Worm (Caenorhabditis elegans) whole organism, young adult: Measurements from ENCODE around the gene thn-4.

Experiments used
- B0035.1 ChIP-seq: sonication (generic microtip); optimal IDR thresholded peaks from 2 replicates; lab custom pipeline; 2016; ENCODE audit warnings: missing genetic modification characterization, mild to moderate bottlenecking, missing compliant biosample characterization, missing genotype, missing genetic modification reagents
- B0336.3 ChIP-seq: fragments of 200-800 bp; sonication (Bioruptor generic); IDR thresholded peaks from 2 replicates; pipeline ENCODE4 v1.3.6; 2022; ENCODE audit warnings: missing genetic modification characterization, missing compliant biosample characterization
- F57A8.1 ChIP-seq: fragments of 200-800 bp; sonication (Bioruptor generic); optimal IDR thresholded peaks from 2 replicates; lab custom pipeline; 2018; ENCODE audit warnings: mild to moderate bottlenecking, missing genetic modification characterization, moderate library complexity, missing compliant biosample characterization
- Y67H2A.10 ChIP-seq: fragments of 200-800 bp; sonication (Bioruptor generic); conservative IDR thresholded peaks from 2 replicates; pipeline ENCODE4 v1.3.6; 2022; ENCODE audit warnings: missing genetic modification reagents, missing genetic modification characterization, missing compliant biosample characterization
- ama-1 ChIP-seq, 3 experiments: fragments of 150-350 bp in 1 of 3; sonication (generic microtip) in 2 of 3; optimal IDR thresholded peaks; 2 replicates each; lab custom pipeline; 2014 to 2018; ENCODE audit warnings: missing biosample characterization in 2 of 3, missing genetic modification characterization in 2 of 3, missing genetic modification reagents in 2 of 3
- atf-7 ChIP-seq: sonication (generic microtip); optimal IDR thresholded peaks from 2 replicates; lab custom pipeline; 2017; ENCODE audit warnings: mild to moderate bottlenecking, missing genetic modification characterization, missing compliant biosample characterization
- attf-6 ChIP-seq: fragments of 200-800 bp; sonication (Bioruptor generic); IDR thresholded peaks from 2 replicates; pipeline ENCODE4 v1.3.6; 2022; ENCODE audit warnings: missing genetic modification reagents, missing genetic modification characterization, missing compliant biosample characterization
- bed-2 ChIP-seq: fragments of 200-800 bp; sonication (Bioruptor generic); IDR thresholded peaks from 2 replicates; pipeline ENCODE4 v1.3.6; 2022; ENCODE audit warnings: missing genetic modification reagents, missing genetic modification characterization, missing compliant biosample characterization
- ceh-100 ChIP-seq: fragments of 200-800 bp; sonication (Bioruptor generic); IDR thresholded peaks from 2 replicates; pipeline ENCODE4 v1.3.6; 2022; ENCODE audit warnings: missing genetic modification reagents, missing genetic modification characterization, missing compliant biosample characterization
- ceh-40 ChIP-seq: fragments of 200-800 bp; sonication (Bioruptor generic); IDR thresholded peaks from 2 replicates; pipeline ENCODE4 v1.3.6; 2022; ENCODE audit warnings: missing genetic modification characterization, missing compliant biosample characterization
- ceh-58 ChIP-seq: fragments of 200-800 bp; sonication (Bioruptor generic); IDR thresholded peaks from 2 replicates; pipeline ENCODE4 v1.3.6; 2022; ENCODE audit warnings: missing genetic modification characterization, missing compliant biosample characterization
- ceh-79 ChIP-seq: sonication (generic microtip); optimal IDR thresholded peaks from 2 replicates; lab custom pipeline; 2017; ENCODE audit warnings: mild to moderate bottlenecking, missing genetic modification characterization, missing compliant biosample characterization
- ceh-91 ChIP-seq: fragments of 200-800 bp; sonication (Bioruptor generic); IDR thresholded peaks from 2 replicates; pipeline ENCODE4 v1.3.6; 2022; ENCODE audit warnings: missing genetic modification reagents, missing genetic modification characterization, missing compliant biosample characterization
- chd-7 ChIP-seq: sonication (generic microtip); optimal IDR thresholded peaks from 2 replicates; lab custom pipeline; 2016; ENCODE audit warnings: mild to moderate bottlenecking, missing genetic modification characterization, moderate library complexity, missing compliant biosample characterization
- egrh-3 ChIP-seq: fragments of 200-800 bp; sonication (Bioruptor generic); IDR thresholded peaks from 2 replicates; pipeline ENCODE4 v1.3.6; 2022; ENCODE audit warnings: missing genetic modification reagents, missing genetic modification characterization, missing compliant biosample characterization
- ekl-4 ChIP-seq: fragments of 200-800 bp; sonication (Bioruptor generic); IDR thresholded peaks from 2 replicates; pipeline ENCODE4 v1.3.6; 2022; ENCODE audit warnings: missing genetic modification reagents, missing genetic modification characterization, missing compliant biosample characterization
- ets-4 ChIP-seq: fragments of 200-800 bp; sonication (Bioruptor generic); optimal IDR thresholded peaks from 2 replicates; lab custom pipeline; 2018; ENCODE audit warnings: mild to moderate bottlenecking, missing genetic modification characterization, missing compliant biosample characterization
- him-1 ChIP-seq: sonication (generic microtip); optimal IDR thresholded peaks from 2 replicates; lab custom pipeline; 2016; ENCODE audit warnings: missing genotype, missing genetic modification reagents, missing genetic modification characterization, missing compliant biosample characterization
- hmg-20 ChIP-seq: fragments of 200-800 bp; sonication (Bioruptor generic); IDR thresholded peaks from 2 replicates; pipeline ENCODE4 v1.3.6; 2022; ENCODE audit warnings: missing genetic modification reagents, missing genetic modification characterization, missing compliant biosample characterization
- hsf-1 ChIP-seq: fragments of 200-800 bp; sonication (Bioruptor generic); IDR thresholded peaks from 2 replicates; pipeline ENCODE4 v1.3.6; 2022; ENCODE audit warnings: missing genetic modification reagents, missing genetic modification characterization, missing compliant biosample characterization
- lag-1 ChIP-seq: fragments of 200-800 bp; sonication (Bioruptor generic); IDR thresholded peaks from 2 replicates; pipeline ENCODE4 v1.3.6; 2022; ENCODE audit warnings: missing genetic modification reagents, missing genetic modification characterization, missing compliant biosample characterization
- madf-3 ChIP-seq: fragments of 200-800 bp; sonication (Bioruptor generic); IDR thresholded peaks from 2 replicates; pipeline ENCODE4 v1.3.6; 2022; ENCODE audit warnings: missing genetic modification reagents, missing genetic modification characterization, missing compliant biosample characterization
- nhr-120 ChIP-seq: fragments of 200-800 bp; sonication (Bioruptor generic); IDR thresholded peaks from 2 replicates; pipeline ENCODE4 v1.3.6; 2022; ENCODE audit warnings: missing genetic modification characterization, missing compliant biosample characterization
- nhr-179 ChIP-seq: sonication (generic microtip); optimal IDR thresholded peaks from 2 replicates; lab custom pipeline; 2016; ENCODE audit warnings: mild to moderate bottlenecking, missing genetic modification characterization, missing compliant biosample characterization
- nhr-80 ChIP-seq: sonication (generic microtip); optimal IDR thresholded peaks from 2 replicates; lab custom pipeline; 2016; ENCODE audit warnings: missing genetic modification characterization, missing compliant biosample characterization
- pbrm-1 ChIP-seq: fragments of 200-800 bp; sonication (Bioruptor generic); IDR thresholded peaks from 2 replicates; pipeline ENCODE4 v1.3.6; 2022; ENCODE audit warnings: missing genetic modification reagents, missing genetic modification characterization, missing compliant biosample characterization
- rpc-1 ChIP-seq, 2 experiments: fragments of 150-350 bp in 1 of 2; sonication (generic microtip) in 1 of 2; optimal IDR thresholded peaks; 2 replicates each; lab custom pipeline; 2014 to 2018; ENCODE audit warnings: missing biosample characterization in 1 of 2, missing genetic modification characterization in 1 of 2, missing genetic modification reagents in 1 of 2, missing genotype in 1 of 2
- sea-2 ChIP-seq: fragments of 200-800 bp; sonication (Bioruptor generic); IDR thresholded peaks from 2 replicates; pipeline ENCODE4 v1.3.6; 2022; ENCODE audit warnings: missing genetic modification characterization, missing compliant biosample characterization
- tbx-9 ChIP-seq: sonication (generic microtip); optimal IDR thresholded peaks from 2 replicates; lab custom pipeline; 2016; ENCODE audit warnings: borderline replicate concordance, missing genetic modification characterization, inconsistent platforms, missing compliant biosample characterization
- unc-62 ChIP-seq: fragments of 150-350 bp; optimal IDR thresholded peaks from 2 replicates; lab custom pipeline; 2014; ENCODE audit warnings: missing biosample characterization, missing genetic modification reagents, missing genetic modification characterization
- ztf-25 ChIP-seq: fragments of 200-800 bp; sonication (Bioruptor generic); IDR thresholded peaks from 2 replicates; pipeline ENCODE4 v1.3.6; 2022; ENCODE audit warnings: missing genetic modification reagents, missing genetic modification characterization, missing compliant biosample characterization
- ztf-26 ChIP-seq: sonication (generic microtip); optimal IDR thresholded peaks from 2 replicates; lab custom pipeline; 2017; ENCODE audit warnings: missing genetic modification characterization, missing compliant biosample characterization

thn-4 gene

ce11 chrV:16853956-16854683 is 17.2 kb downstream of the thn-4 start, which contains the start of the genes clec-35 and clec-27 (continued):
- TF ChIP-seq ekl-4 (GFP tag; lab: Robert Waterston, UW): no peak

ce11 chrV:16852002-16852401 is 19.3 kb downstream of the thn-4 start, which contains the start of gene clec-37:
TSS of gene clec-37 (minus strand) at chrV:16852102.
- TF ChIP-seq ceh-91 (GFP tag; lab: Robert Waterston, UW) (no peak), lag-1 (GFP tag; lab: Robert Waterston, UW) (no peak), ztf-25 (no peak), tbx-9 (tag; lab: Kevin White, UChicago) (no peak), ceh-100 (GFP tag; lab: Robert Waterston, UW) (no peak), ceh-40 (no peak), nhr-120 (no peak), bed-2 (GFP tag; lab: Robert Waterston, UW) (no peak), ceh-58 (no peak), ztf-26 (tag; lab: Kevin White, UChicago) (no peak), pbrm-1 (GFP tag; lab: Robert Waterston, UW) (no peak), unc-62 (GFP tag; lab: Kevin White, UChicago) (no peak), sea-2 (GFP tag; lab: Robert Waterston, UW) (no peak), nhr-179 (tag; lab: Kevin White, UChicago) (no peak), egrh-3 (GFP tag; lab: Robert Waterston, UW) (no peak), B0336.3 (GFP tag; lab: Robert Waterston, UW) (no peak), ceh-79 (no peak), rpc-1 (optimal IDR thresholded peaks at IDR 0.05; lab: Kevin White, UChicago) (no peak), rpc-1 (tag; optimal IDR thresholded peaks at IDR 0.05; lab: Kevin White, UChicago) (no peak), hsf-1 (GFP tag; lab: Robert Waterston, UW) (no peak), attf-6 (GFP tag; lab: Robert Waterston, UW) (no peak)

ce11 chrV:16848498-16848897 is 22.8 kb downstream of the thn-4 start, which contains the start of the genes clec-36 and clec-26:
TSS of gene clec-36 (minus strand) at chrV:16848598.
TSS of gene clec-26 (plus strand) at chrV:16848611.
- TF ChIP-seq ets-4 (GFP tag; lab: Kevin White, UChicago): no peak
- TF ChIP-seq nhr-80 (tag; lab: Kevin White, UChicago): peak; percentile 18

ce11 chrV:16842941-16843340 is 28.3 kb downstream of the thn-4 start, which contains the start of gene clec-25:
TSS of gene clec-25 (plus strand) at chrV:16843241.
- TF ChIP-seq nhr-120: no peak
- no peak for TF ChIP-seq ama-1 (optimal IDR thresholded peaks at IDR 0.05; lab: Kevin White, UChicago)
- TF ChIP-seq ama-1 (GFP tag; optimal IDR thresholded peaks at IDR 0.05; lab: Kevin White, UChicago): no peak
- no peak for TF ChIP-seq lag-1 (GFP tag; lab: Robert Waterston, UW)
- no peak for TF ChIP-seq madf-3
- TF ChIP-seq F57A8.1 (GFP tag; lab: Kevin White, UChicago): no peak
- no peak for TF ChIP-seq Y67H2A.10 (GFP tag; lab: Robert Waterston, UW)
- TF ChIP-seq chd-7 (tag; lab: Kevin White, UChicago): no peak
- no peak for TF ChIP-seq tbx-9 (tag; lab: Kevin White, UChicago)
- no peak for TF ChIP-seq atf-7 (tag; lab: Kevin White, UChicago)
- TF ChIP-seq egrh-3 (GFP tag; lab: Robert Waterston, UW): no peak
- no peak for TF ChIP-seq him-1 (tag; lab: Kevin White, UChicago)
- TF ChIP-seq unc-62 (GFP tag; lab: Kevin White, UChicago): no peak
- TF ChIP-seq hmg-20 (GFP tag; lab: Robert Waterston, UW): no peak
- no peak for TF ChIP-seq B0035.1 (tag; lab: Kevin White, UChicago)
